Worm (Caenorhabditis elegans) whole organism, early embryonic: ENCODE results near the gene K09A11.1.

Source experiments
- F13C5.2 ChIP-seq: sonication (generic microtip); optimal IDR thresholded peaks from 2 replicates; lab custom pipeline; 2017; ENCODE audit warnings: mild to moderate bottlenecking, missing genetic modification characterization, inconsistent platforms, missing compliant biosample characterization
- aly-1 ChIP-seq: sonication (generic microtip); optimal IDR thresholded peaks from 2 replicates; lab custom pipeline; 2016; ENCODE audit warnings: missing genetic modification characterization, missing compliant biosample characterization
- ama-1 ChIP-seq: fragments of 150-350 bp; optimal IDR thresholded peaks from 2 replicates; lab custom pipeline; 2014
- ceh-13 ChIP-seq: fragments of 200-800 bp; sonication (Bioruptor generic); optimal IDR thresholded peaks from 2 replicates; lab custom pipeline; 2018; ENCODE audit warnings: mild to moderate bottlenecking, missing genetic modification characterization, missing compliant biosample characterization
- ceh-36 ChIP-seq: sonication (generic microtip); optimal IDR thresholded peaks from 2 replicates; lab custom pipeline; 2016; ENCODE audit warnings: missing genetic modification characterization, inconsistent platforms, missing compliant biosample characterization
- ets-7 ChIP-seq: sonication (generic microtip); optimal IDR thresholded peaks from 2 replicates; lab custom pipeline; 2016; ENCODE audit warnings: missing genotype, missing genetic modification characterization, missing compliant biosample characterization
- flt-1 ChIP-seq: fragments of 200-800 bp; sonication (Bioruptor generic); IDR thresholded peaks from 2 replicates; pipeline ENCODE4 v1.3.6; 2022; ENCODE audit warnings: missing genetic modification characterization, missing compliant biosample characterization
- hmbx-1 ChIP-seq: sonication (generic microtip); optimal IDR thresholded peaks from 2 replicates; lab custom pipeline; 2016; ENCODE audit warnings: mild to moderate bottlenecking, missing genetic modification characterization, missing compliant biosample characterization
- hmg-4 ChIP-seq: fragments of 200-800 bp; sonication (Bioruptor generic); optimal IDR thresholded peaks from 2 replicates; lab custom pipeline; 2018; ENCODE audit warnings: mild to moderate bottlenecking, missing genetic modification characterization, missing compliant biosample characterization
- hnd-1 ChIP-seq: sonication (generic microtip); optimal IDR thresholded peaks from 2 replicates; lab custom pipeline; 2016; ENCODE audit warnings: missing genetic modification characterization, missing compliant biosample characterization
- pes-1 ChIP-seq: fragments of 200-800 bp; sonication (Bioruptor generic); IDR thresholded peaks from 2 replicates; pipeline ENCODE4 v1.3.6; 2022; ENCODE audit warnings: missing genetic modification reagents, missing genetic modification characterization, missing compliant biosample characterization
- scrt-1 ChIP-seq: fragments of 200-800 bp; sonication (Bioruptor generic); IDR thresholded peaks from 2 replicates; pipeline ENCODE4 v1.3.6; 2022; ENCODE audit warnings: missing genetic modification characterization, missing compliant biosample characterization
- sea-1 ChIP-seq: fragments of 200-800 bp; sonication (Bioruptor generic); conservative IDR thresholded peaks from 2 replicates; pipeline ENCODE4 v1.3.6; 2022; ENCODE audit warnings: missing genetic modification characterization, missing compliant biosample characterization
- tra-4 ChIP-seq: sonication (generic microtip); optimal IDR thresholded peaks from 2 replicates; lab custom pipeline; 2017; ENCODE audit warnings: missing genetic modification characterization, missing compliant biosample characterization

- no peak for TF ChIP-seq ama-1 (lab: Kevin White, UChicago)
- no peak for TF ChIP-seq ceh-13 (GFP tag; lab: Kevin White, UChicago)
- no peak for TF ChIP-seq ets-7 (tag; lab: Kevin White, UChicago)
- no peak for TF ChIP-seq sea-1 (GFP tag; lab: Robert Waterston, UW)
- no peak for TF ChIP-seq F13C5.2 (tag; lab: Kevin White, UChicago)
- no peak for TF ChIP-seq hmbx-1
- no peak for TF ChIP-seq flt-1 (GFP tag; lab: Robert Waterston, UW)
- TF ChIP-seq hmg-4 (GFP tag; lab: Kevin White, UChicago), result no peak
- no peak for TF ChIP-seq aly-1 (tag; lab: Kevin White, UChicago)
- no peak for TF ChIP-seq scrt-1 (GFP tag; lab: Robert Waterston, UW)
- TF ChIP-seq pes-1, result no peak
- no peak for TF ChIP-seq hnd-1 (tag; lab: Kevin White, UChicago)
- no peak for TF ChIP-seq tra-4 (tag; lab: Kevin White, UChicago)
- TF ChIP-seq ceh-36 (tag; lab: Kevin White, UChicago), result no peak
These were observed 29.2 kb downstream of the K09A11.1 start, which contains the start of gene srd-38 for ce11 chrX:13291506-13291905.
